Worm (Caenorhabditis elegans) whole organism, L1 larva: ENCODE results near the gene Y67A10A.3.

Experiments
- C04F5.9 ChIP-seq: sonication (generic microtip); optimal IDR thresholded peaks from 2 replicates; lab custom pipeline; 2016; ENCODE audit warnings: missing genetic modification characterization, missing compliant biosample characterization
- C16A3.4 ChIP-seq: fragments of 150-350 bp; optimal IDR thresholded peaks from 2 replicates; lab custom pipeline; 2014; ENCODE audit warnings: missing biosample characterization, missing genetic modification characterization
- C34B4.2 ChIP-seq: sonication (generic microtip); optimal IDR thresholded peaks from 2 replicates; lab custom pipeline; 2017; ENCODE audit warnings: mild to moderate bottlenecking, missing genetic modification characterization, missing compliant biosample characterization
- aha-1 ChIP-seq: fragments of 150-350 bp; optimal IDR thresholded peaks from 2 replicates; lab custom pipeline; 2014; ENCODE audit warnings: missing biosample characterization, missing genetic modification characterization
- alr-1 ChIP-seq: fragments of 200-800 bp; sonication (Bioruptor generic); optimal IDR thresholded peaks from 2 replicates; lab custom pipeline; 2018; ENCODE audit warnings: borderline replicate concordance, mild to moderate bottlenecking, missing genetic modification characterization, missing compliant biosample characterization
- ceh-8 ChIP-seq: fragments of 200-800 bp; sonication (Bioruptor generic); optimal IDR thresholded peaks from 2 replicates; lab custom pipeline; 2018; ENCODE audit warnings: mild to moderate bottlenecking, missing genetic modification characterization, moderate library complexity, missing compliant biosample characterization
- ceh-82 ChIP-seq, 3 experiments: fragments of 150-350 bp in 1 of 3; sonication (generic microtip) in 2 of 3; optimal IDR thresholded peaks; 2 replicates each; lab custom pipeline; 2014 to 2017; ENCODE audit warnings: missing biosample characterization in 3 of 3, missing genetic modification characterization in 3 of 3
- ceh-88 ChIP-seq: fragments of 200-800 bp; sonication (Bioruptor generic); IDR thresholded peaks from 2 replicates; pipeline ENCODE4 v1.3.6; 2022; ENCODE audit warnings: missing genetic modification characterization, missing compliant biosample characterization
- ceh-90 ChIP-seq: sonication (generic microtip); optimal IDR thresholded peaks from 2 replicates; lab custom pipeline; 2016; ENCODE audit warnings: missing genetic modification characterization, missing compliant biosample characterization
- ces-1 ChIP-seq: fragments of 150-350 bp; optimal IDR thresholded peaks from 2 replicates; lab custom pipeline; 2014; ENCODE audit warnings: missing biosample characterization, missing genetic modification reagents, missing genetic modification characterization
- dpl-1 ChIP-seq, 3 experiments: fragments of 150-350 bp in 2 of 3; sonication (generic microtip) in 1 of 3; optimal IDR thresholded peaks; 2 replicates each; lab custom pipeline; 2014 to 2017; ENCODE audit warnings: missing biosample characterization in 3 of 3, missing genetic modification characterization in 3 of 3, missing genetic modification reagents in 3 of 3
- dsc-1 ChIP-seq: sonication (generic microtip); optimal IDR thresholded peaks from 2 replicates; lab custom pipeline; 2016; ENCODE audit warnings: mild to moderate bottlenecking, missing genetic modification characterization, missing compliant biosample characterization
- elt-2 ChIP-seq: sonication (generic microtip); optimal IDR thresholded peaks from 2 replicates; lab custom pipeline; 2016; ENCODE audit warnings: missing genetic modification characterization, mild to moderate bottlenecking, inconsistent platforms, missing compliant biosample characterization, missing genetic modification reagents
- elt-3 ChIP-seq, 6 experiments: fragments of 150-350 bp in 1 of 6; sonication (generic microtip); optimal IDR thresholded peaks; 2 replicates each; lab custom pipeline; 2017 to 2018; ENCODE audit warnings: missing biosample characterization in 6 of 6, missing genetic modification characterization in 6 of 6, inconsistent platforms in 1 of 6
- ets-5 ChIP-seq: fragments of 200-800 bp; sonication (Bioruptor generic); IDR thresholded peaks from 2 replicates; pipeline ENCODE4 v1.3.6; 2022; ENCODE audit warnings: missing genetic modification characterization, missing compliant biosample characterization
- fkh-4 ChIP-seq: sonication (generic microtip); optimal IDR thresholded peaks from 2 replicates; lab custom pipeline; 2016; ENCODE audit warnings: missing compliant biosample characterization, missing genetic modification characterization, borderline replicate concordance
- fkh-8 ChIP-seq: sonication (generic microtip); optimal IDR thresholded peaks from 2 replicates; lab custom pipeline; 2016; ENCODE audit warnings: mild to moderate bottlenecking, missing genetic modification characterization, missing compliant biosample characterization
- fos-1 ChIP-seq: fragments of 150-350 bp; optimal IDR thresholded peaks from 2 replicates; lab custom pipeline; 2014; ENCODE audit warnings: missing biosample characterization, missing genetic modification characterization
- grh-1 ChIP-seq: fragments of 200-800 bp; sonication (Bioruptor generic); IDR thresholded peaks from 2 replicates; pipeline ENCODE4 v1.3.6; 2022; ENCODE audit warnings: missing genetic modification reagents, missing genetic modification characterization, missing compliant biosample characterization
- hpl-2 ChIP-seq: fragments of 150-350 bp; optimal IDR thresholded peaks from 2 replicates; lab custom pipeline; 2014; ENCODE audit warnings: missing biosample characterization, missing genetic modification reagents, missing genetic modification characterization
- isw-1 ChIP-seq: fragments of 200-800 bp; sonication (Bioruptor generic); IDR thresholded peaks from 2 replicates; pipeline ENCODE4 v1.3.6; 2022; ENCODE audit warnings: missing genetic modification characterization, missing compliant biosample characterization
- jun-1 ChIP-seq: fragments of 150-350 bp; optimal IDR thresholded peaks from 2 replicates; lab custom pipeline; 2014; ENCODE audit warnings: missing biosample characterization, missing genetic modification reagents, missing genetic modification characterization
- lin-14 ChIP-seq: fragments of 200-800 bp; sonication (Bioruptor generic); optimal IDR thresholded peaks from 2 replicates; lab custom pipeline; 2018; ENCODE audit warnings: mild to moderate bottlenecking, missing genetic modification characterization, moderate library complexity, missing compliant biosample characterization
- lsy-2 ChIP-seq, 2 experiments: fragments of 150-350 bp; optimal IDR thresholded peaks; 2 replicates each; lab custom pipeline; 2014; ENCODE audit warnings: missing biosample characterization in 2 of 2, missing genetic modification characterization in 2 of 2
- mdl-1 ChIP-seq, 2 experiments: fragments of 150-350 bp; optimal IDR thresholded peaks; 2 replicates each; lab custom pipeline; 2014 to 2017; ENCODE audit warnings: missing biosample characterization in 2 of 2, missing genetic modification characterization in 2 of 2, inconsistent platforms in 1 of 2
- mep-1 ChIP-seq: fragments of 150-350 bp; optimal IDR thresholded peaks from 2 replicates; lab custom pipeline; 2014; ENCODE audit warnings: missing biosample characterization, missing genetic modification characterization
- nhr-12 ChIP-seq: sonication (generic microtip); optimal IDR thresholded peaks from 2 replicates; lab custom pipeline; 2017; ENCODE audit warnings: missing biosample characterization, missing genetic modification characterization
- nhr-20 ChIP-seq: sonication (generic microtip); optimal IDR thresholded peaks from 2 replicates; lab custom pipeline; 2016; ENCODE audit warnings: mild to moderate bottlenecking, missing genetic modification characterization, missing compliant biosample characterization
- nhr-237 ChIP-seq: fragments of 150-350 bp; optimal IDR thresholded peaks from 2 replicates; lab custom pipeline; 2014; ENCODE audit warnings: missing biosample characterization, missing genetic modification characterization
- nhr-28 ChIP-seq: fragments of 150-350 bp; optimal IDR thresholded peaks from 2 replicates; lab custom pipeline; 2014; ENCODE audit warnings: missing biosample characterization, missing genetic modification characterization
- nhr-71 ChIP-seq: sonication (generic microtip); optimal IDR thresholded peaks from 2 replicates; lab custom pipeline; 2016; ENCODE audit warnings: mild to moderate bottlenecking, missing genetic modification characterization, moderate library complexity, missing compliant biosample characterization
- nhr-76 ChIP-seq: sonication (generic microtip); optimal IDR thresholded peaks from 2 replicates; lab custom pipeline; 2017; ENCODE audit warnings: missing biosample characterization, missing genetic modification characterization
- nhr-77 ChIP-seq: fragments of 150-350 bp; optimal IDR thresholded peaks from 2 replicates; lab custom pipeline; 2014; ENCODE audit warnings: missing biosample characterization, missing genetic modification characterization
- nhr-84 ChIP-seq: sonication (generic microtip); optimal IDR thresholded peaks from 2 replicates; lab custom pipeline; 2017; ENCODE audit warnings: missing biosample characterization, missing genetic modification characterization
- pax-3 ChIP-seq: fragments of 200-800 bp; sonication (Bioruptor generic); optimal IDR thresholded peaks from 2 replicates; lab custom pipeline; 2018; ENCODE audit warnings: mild to moderate bottlenecking, missing genetic modification characterization, moderate library complexity, missing compliant biosample characterization
- skn-1 ChIP-seq: fragments of 150-350 bp; optimal IDR thresholded peaks from 2 replicates; lab custom pipeline; 2014; ENCODE audit warnings: missing biosample characterization, missing genetic modification characterization
- swsn-7 ChIP-seq: sonication (generic microtip); optimal IDR thresholded peaks from 2 replicates; lab custom pipeline; 2016; ENCODE audit warnings: missing genetic modification characterization, missing compliant biosample characterization
- tbx-2 ChIP-seq: sonication (generic microtip); optimal IDR thresholded peaks from 2 replicates; lab custom pipeline; 2016; ENCODE audit warnings: missing genetic modification characterization, missing compliant biosample characterization
- tlp-1 ChIP-seq: fragments of 150-350 bp; optimal IDR thresholded peaks from 2 replicates; lab custom pipeline; 2014; ENCODE audit warnings: missing biosample characterization, missing genetic modification characterization
- unc-30 ChIP-seq: sonication (generic microtip); optimal IDR thresholded peaks from 2 replicates; lab custom pipeline; 2017; ENCODE audit warnings: missing biosample characterization, missing genetic modification characterization
- unc-86 ChIP-seq: sonication (generic microtip); optimal IDR thresholded peaks from 2 replicates; lab custom pipeline; 2016; ENCODE audit warnings: missing genetic modification characterization, missing compliant biosample characterization
- unc-98 ChIP-seq: fragments of 200-800 bp; sonication (Bioruptor generic); IDR thresholded peaks from 2 replicates; pipeline ENCODE4 v1.3.6; 2022; ENCODE audit warnings: missing genetic modification characterization, missing compliant biosample characterization
- vab-15 ChIP-seq: sonication (generic microtip); optimal IDR thresholded peaks from 2 replicates; lab custom pipeline; 2017; ENCODE audit warnings: missing genotype, mild to moderate bottlenecking, missing genetic modification characterization, missing compliant biosample characterization
- zag-1 ChIP-seq: fragments of 150-350 bp; optimal IDR thresholded peaks from 2 replicates; lab custom pipeline; 2014; ENCODE audit warnings: missing biosample characterization, missing genetic modification characterization
- zip-4 ChIP-seq: fragments of 200-800 bp; sonication (Bioruptor generic); optimal IDR thresholded peaks from 2 replicates; lab custom pipeline; 2018; ENCODE audit warnings: mild to moderate bottlenecking, missing genetic modification characterization, moderate library complexity, missing compliant biosample characterization
- ztf-4 ChIP-seq: fragments of 150-350 bp; optimal IDR thresholded peaks from 2 replicates; lab custom pipeline; 2014; ENCODE audit warnings: missing biosample characterization, missing genetic modification characterization

Y67A10A.3 gene

DNA sequence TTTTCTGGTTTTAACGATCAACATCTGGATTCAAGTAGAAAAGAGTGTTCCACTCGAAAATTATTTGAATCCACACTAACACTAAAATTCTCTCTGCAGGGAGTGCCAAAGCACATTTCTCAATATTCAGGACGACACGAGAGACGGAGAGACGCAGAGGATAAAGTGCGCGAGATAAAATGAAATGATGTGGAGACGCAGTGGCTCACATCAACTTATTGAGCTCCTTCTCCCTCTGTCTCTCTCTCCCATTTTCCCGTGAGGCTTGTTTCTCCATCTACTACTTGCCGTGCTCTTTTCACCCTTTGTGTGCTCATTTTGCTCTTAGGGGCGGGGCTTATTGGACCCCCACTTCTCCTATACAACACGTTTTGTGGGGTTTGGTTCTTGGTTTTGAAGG, 21.9 kb upstream of the Y67A10A.3 start (continued):
- TF ChIP-seq ceh-82 (tag; optimal IDR thresholded peaks at IDR 0.05; lab: Kevin White, UChicago) (peak in 2 of 3 experiments; percentile 24 to 66), dsc-1 (tag; lab: Kevin White, UChicago) (peak; percentile 88), swsn-7 (tag; lab: Kevin White, UChicago) (peak; percentile 47), dpl-1 (GFP tag; optimal IDR thresholded peaks at IDR 0.05; lab: Kevin White, UChicago) (peak in 1 of 3 experiments; percentile 37), grh-1 (GFP tag; lab: Robert Waterston, UW) (no peak), unc-86 (tag; lab: Kevin White, UChicago) (peak; percentile 61), zip-4 (GFP tag; lab: Kevin White, UChicago) (no peak), tlp-1 (tag; lab: Kevin White, UChicago) (no peak), isw-1 (GFP tag; lab: Robert Waterston, UW) (peak; percentile 29), elt-3 (tag; optimal IDR thresholded peaks at IDR 0.05; lab: Kevin White, UChicago) (no peak), fos-1 (tag; lab: Kevin White, UChicago) (peak; percentile 18), ceh-8 (GFP tag; lab: Kevin White, UChicago) (no peak), tbx-2 (tag; lab: Kevin White, UChicago) (peak; percentile 39), mdl-1 (tag; optimal IDR thresholded peaks at IDR 0.05; lab: Kevin White, UChicago) (peak in 1 of 2 experiments; percentile 3), unc-98 (GFP tag; lab: Robert Waterston, UW) (0 out of 2 replicates have a peak, but pooled peaks have one; percentile 33), aha-1 (no peak), ets-5 (no peak), C34B4.2 (tag; lab: Kevin White, UChicago) (no peak), fkh-8 (tag; lab: Kevin White, UChicago) (peak; percentile 51), lin-14 (GFP tag; lab: Kevin White, UChicago) (no peak), C04F5.9 (tag; lab: Kevin White, UChicago) (no peak), nhr-84 (tag; lab: Kevin White, UChicago) (no peak), mep-1 (tag; lab: Kevin White, UChicago) (peak; percentile 6), alr-1 (tag; lab: Kevin White, UChicago) (no peak), nhr-77 (tag; lab: Kevin White, UChicago) (no peak), nhr-28 (no peak), pax-3 (tag; lab: Kevin White, UChicago) (no peak), jun-1 (tag; lab: Kevin White, UChicago) (no peak), skn-1 (peak; percentile 7), nhr-12 (tag; lab: Kevin White, UChicago) (no peak), fkh-4 (tag; lab: Kevin White, UChicago) (peak; percentile 62), C16A3.4 (tag; lab: Kevin White, UChicago) (peak; percentile 7), nhr-71 (tag; lab: Kevin White, UChicago) (peak; percentile 72), lsy-2 (tag; optimal IDR thresholded peaks at IDR 0.05; lab: Kevin White, UChicago) (peak; percentile 31 to 68)

DNA sequence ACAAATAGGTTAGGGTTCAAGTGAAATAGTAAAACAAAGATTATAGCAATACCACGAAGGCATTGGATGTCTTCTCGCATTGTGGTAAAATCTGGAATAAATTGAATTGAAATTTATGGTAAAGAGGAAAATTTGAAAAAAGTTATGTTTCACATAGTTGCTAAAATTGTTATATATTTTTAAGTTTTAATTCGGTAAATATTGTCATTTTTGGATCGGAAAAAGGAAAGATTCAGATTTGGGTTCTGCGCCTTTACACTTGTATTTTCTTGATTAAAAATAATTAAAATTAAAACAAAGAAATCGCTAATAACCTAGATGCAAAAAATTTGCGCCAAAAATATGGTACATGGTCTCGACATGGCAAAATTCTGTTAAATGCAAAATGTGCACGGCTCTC, 16.4 kb upstream of the Y67A10A.3 start, which contains the start of gene oac-56:
TSS of gene oac-56 (minus strand) at position 101 of the 400 bp plus-strand sequence.
- TF ChIP-seq ceh-8 (GFP tag; lab: Kevin White, UChicago) (no peak), hpl-2 (no peak), unc-30 (tag; lab: Kevin White, UChicago) (no peak), elt-2 (no peak), dpl-1 (GFP tag; optimal IDR thresholded peaks at IDR 0.05; lab: Kevin White, UChicago) (no peak), vab-15 (tag; lab: Kevin White, UChicago) (no peak), nhr-237 (tag; lab: Kevin White, UChicago) (no peak), nhr-20 (tag; lab: Kevin White, UChicago) (no peak), alr-1 (tag; lab: Kevin White, UChicago) (no peak), zag-1 (tag; lab: Kevin White, UChicago) (no peak), fkh-8 (tag; lab: Kevin White, UChicago) (no peak), ceh-90 (tag; lab: Kevin White, UChicago) (no peak), nhr-76 (no peak), mep-1 (tag; lab: Kevin White, UChicago) (no peak), ceh-88 (no peak), ztf-4 (tag; lab: Kevin White, UChicago) (no peak), ces-1 (GFP tag; lab: Kevin White, UChicago) (no peak)
